Fruit fly (Drosophila melanogaster) whole organism, wandering third instar larva: ENCODE measurements around the gene Nup358.

Experiments
- Hnf4 ChIP-seq: fragments of 200-800 bp; sonication (Bioruptor generic); optimal IDR thresholded peaks from 2 replicates; lab custom pipeline; 2016; ENCODE audit warnings: missing biosample characterization, mild to moderate bottlenecking, missing genetic modification characterization
- Hr78 ChIP-seq: fragments of >200 bp; optimal IDR thresholded peaks from 2 replicates; lab custom pipeline; 2017; ENCODE audit warnings: missing biosample characterization, missing genetic modification characterization
- Mio ChIP-seq: sonication (Bioruptor generic); optimal IDR thresholded peaks from 2 replicates; lab custom pipeline; 2016; ENCODE audit warnings: missing biosample characterization, missing genetic modification characterization
- Rel ChIP-seq, 2 experiments: fragments of 200-800 bp; sonication (Bioruptor generic) in 1 of 2; optimal IDR thresholded peaks; 2 replicates in 1 of 2; 3 replicates in 1 of 2; lab custom pipeline; 2016 to 2019; ENCODE audit warnings: mild to moderate bottlenecking in 2 of 2, missing biosample characterization in 2 of 2, missing genetic modification characterization in 2 of 2, moderate library complexity in 1 of 2
- Sp1 ChIP-seq: fragments of 200-800 bp; sonication (Bioruptor generic); optimal IDR thresholded peaks from 3 replicates; lab custom pipeline; 2019; ENCODE audit warnings: missing biosample characterization, mild to moderate bottlenecking, missing genetic modification characterization, moderate library complexity
- dsf ChIP-seq: sonication (Bioruptor generic); optimal IDR thresholded peaks from 2 replicates; lab custom pipeline; 2016; ENCODE audit warnings: missing biosample characterization, missing genetic modification characterization, borderline replicate concordance
- foxo ChIP-seq, 2 experiments: fragments of 200-800 bp; sonication (Bioruptor generic); optimal IDR thresholded peaks; 2 replicates in 1 of 2; 3 replicates in 1 of 2; lab custom pipeline; 2016 to 2017; ENCODE audit warnings: missing biosample characterization in 2 of 2, missing genetic modification characterization in 2 of 2
- h ChIP-seq: fragments of 200-800 bp; sonication (Bioruptor generic); optimal IDR thresholded peaks from 3 replicates; lab custom pipeline; 2016; ENCODE audit warnings: missing biosample characterization, mild to moderate bottlenecking, missing genetic modification characterization
- rgr ChIP-seq: fragments of 200-800 bp; sonication (Bioruptor generic); optimal IDR thresholded peaks from 3 replicates; lab custom pipeline; 2016; ENCODE audit warnings: missing biosample characterization, mild to moderate bottlenecking, missing genetic modification characterization

Gene Nup358

dm6 chr3R:25305822-25306544 lies 56.8 kb downstream of the Nup358 start:
- TF ChIP-seq Rel (GFP tag; optimal IDR thresholded peaks at IDR 0.05; lab: Kevin White, UChicago) (no peak), Rel (tag; optimal IDR thresholded peaks at IDR 0.05; lab: Kevin White, UChicago) (peak; percentile 1), Mio (GFP tag; lab: Kevin White, UChicago) (no peak), Sp1 (GFP tag; lab: Kevin White, UChicago) (no peak)

dm6 chr3R:25308228-25308627 lies 59.1 kb downstream of the Nup358 start, which contains the start of gene CG10550:
TSS of gene CG10550 (minus strand) at chr3R:25308391.
- TF ChIP-seq h (GFP tag; lab: Kevin White, UChicago) (no peak), rgr (no peak), foxo (GFP tag; optimal IDR thresholded peaks at IDR 0.05; lab: Kevin White, UChicago) (no peak), Hr78 (GFP tag; lab: Kevin White, UChicago) (no peak), dsf (GFP tag; lab: Kevin White, UChicago) (no peak), Hnf4 (GFP tag; lab: Kevin White, UChicago) (peak; percentile 0)
